Fruit fly (Drosophila melanogaster) whole organism, prepupa: Measurements from ENCODE around the gene CG13003.

Experiments used
- CG10631 ChIP-seq: fragments of 200-800 bp; sonication (Bioruptor generic); optimal IDR thresholded peaks from 2 replicates; lab custom pipeline; 2016; ENCODE audit warnings: missing biosample characterization, missing genetic modification characterization
- CG11294 ChIP-seq: fragments of 200-800 bp; sonication (Bioruptor generic); IDR thresholded peaks from 2 replicates; pipeline ENCODE4 v1.3.6; 2022; ENCODE audit warnings: missing biosample characterization, missing genetic modification characterization
- CG11902 ChIP-seq: fragments of 200-800 bp; sonication (Bioruptor generic); optimal IDR thresholded peaks from 3 replicates; lab custom pipeline; 2016; ENCODE audit warnings: missing biosample characterization, missing genetic modification characterization
- CG15336 ChIP-seq: fragments of 200-800 bp; sonication (Bioruptor generic); IDR thresholded peaks from 2 replicates; pipeline ENCODE4 v1.3.6; 2022; ENCODE audit warnings: missing biosample characterization, missing genetic modification characterization
- CG1621 ChIP-seq: fragments of 200-800 bp; sonication (Bioruptor generic); optimal IDR thresholded peaks from 3 replicates; lab custom pipeline; 2018; ENCODE audit warnings: missing biosample characterization, mild to moderate bottlenecking, missing genetic modification characterization
- CG16779 ChIP-seq: fragments of 200-800 bp; sonication (Bioruptor generic); optimal IDR thresholded peaks from 3 replicates; lab custom pipeline; 2017; ENCODE audit warnings: missing biosample characterization, mild to moderate bottlenecking, missing genetic modification characterization
- CG3032 ChIP-seq: fragments of 200-800 bp; optimal IDR thresholded peaks from 2 replicates; lab custom pipeline; 2019; ENCODE audit warnings: missing biosample characterization, mild to moderate bottlenecking, missing genetic modification characterization, moderate library complexity
- CG32006 ChIP-seq: fragments of 200-800 bp; sonication (Bioruptor generic); optimal IDR thresholded peaks from 3 replicates; lab custom pipeline; 2017; ENCODE audit warnings: missing biosample characterization, mild to moderate bottlenecking, missing genetic modification characterization
- CG3919 ChIP-seq: fragments of 200-800 bp; sonication (Bioruptor generic); optimal IDR thresholded peaks from 3 replicates; lab custom pipeline; 2016; ENCODE audit warnings: missing biosample characterization, missing genetic modification characterization
- CG4318 ChIP-seq: fragments of 200-800 bp; sonication (Bioruptor generic); optimal IDR thresholded peaks from 3 replicates; lab custom pipeline; 2017; ENCODE audit warnings: missing biosample characterization, mild to moderate bottlenecking, missing genetic modification characterization
- CG6163 ChIP-seq: fragments of 200-800 bp; sonication (Bioruptor generic); IDR thresholded peaks from 3 replicates; pipeline ENCODE4 v1.3.6; 2022; ENCODE audit warnings: missing biosample characterization, missing genetic modification characterization
- CG6792 ChIP-seq: fragments of 200-800 bp; sonication (Bioruptor generic); optimal IDR thresholded peaks from 3 replicates; lab custom pipeline; 2016; ENCODE audit warnings: missing biosample characterization, missing genetic modification characterization
- CG6808 ChIP-seq: fragments of 200-800 bp; sonication (Bioruptor generic); optimal IDR thresholded peaks from 3 replicates; lab custom pipeline; 2017; ENCODE audit warnings: missing biosample characterization, missing genetic modification characterization, mild to moderate bottlenecking, moderate library complexity, missing genetic modification reagents
- CG6854 ChIP-seq: fragments of 200-800 bp; sonication (Bioruptor generic); optimal IDR thresholded peaks from 2 replicates; lab custom pipeline; 2017; ENCODE audit warnings: missing biosample characterization, mild to moderate bottlenecking, missing genetic modification characterization
- CG7368 ChIP-seq: fragments of 200-800 bp; sonication (Bioruptor generic); optimal IDR thresholded peaks from 3 replicates; lab custom pipeline; 2016; ENCODE audit warnings: missing biosample characterization, missing genetic modification characterization
- CG8119 ChIP-seq: fragments of 200-800 bp; sonication (Bioruptor generic); IDR thresholded peaks from 3 replicates; pipeline ENCODE4 v1.3.6; 2022; ENCODE audit warnings: missing biosample characterization, missing genetic modification characterization
- CG8319 ChIP-seq: fragments of 200-800 bp; sonication (Bioruptor generic); optimal IDR thresholded peaks from 3 replicates; lab custom pipeline; 2016; ENCODE audit warnings: missing biosample characterization, missing genetic modification characterization
- CG9139 ChIP-seq: fragments of 200-800 bp; sonication (Bioruptor generic); optimal IDR thresholded peaks from 3 replicates; lab custom pipeline; 2017; ENCODE audit warnings: missing biosample characterization, mild to moderate bottlenecking, missing genetic modification characterization
- Eip75B ChIP-seq: fragments of 200-800 bp; sonication (Bioruptor generic); optimal IDR thresholded peaks from 3 replicates; lab custom pipeline; 2016; ENCODE audit warnings: missing biosample characterization, missing genetic modification characterization
- Eip78C ChIP-seq: fragments of 200-800 bp; sonication (Bioruptor generic); peaks from one replicate; lab custom pipeline; 2016; ENCODE audit warnings: missing biosample characterization, missing genetic modification characterization
- Eip93F ChIP-seq: fragments of 200-800 bp; sonication (Bioruptor generic); optimal IDR thresholded peaks from 2 replicates; lab custom pipeline; 2016; ENCODE audit warnings: missing biosample characterization, mild to moderate bottlenecking, missing genetic modification characterization
- Ets21C ChIP-seq: fragments of 200-800 bp; sonication (Bioruptor generic); optimal IDR thresholded peaks from 3 replicates; lab custom pipeline; 2016; ENCODE audit warnings: missing biosample characterization, missing genetic modification characterization
- Gug ChIP-seq: fragments of 200-800 bp; sonication (Bioruptor generic); IDR thresholded peaks from 2 replicates; pipeline ENCODE4 v1.3.6; 2022; ENCODE audit warnings: missing biosample characterization, missing genetic modification characterization
- Hr38 ChIP-seq: sonication (Bioruptor generic); optimal IDR thresholded peaks from 2 replicates; lab custom pipeline; 2016; ENCODE audit warnings: missing biosample characterization, missing genetic modification characterization
- Hr39 ChIP-seq: fragments of 200-800 bp; sonication (Bioruptor generic); optimal IDR thresholded peaks from 2 replicates; lab custom pipeline; 2016; ENCODE audit warnings: missing biosample characterization, missing genetic modification characterization
- Hr4 ChIP-seq: fragments of 200-800 bp; sonication (Bioruptor generic); optimal IDR thresholded peaks from 3 replicates; lab custom pipeline; 2016; ENCODE audit warnings: missing biosample characterization, missing genetic modification characterization
- Met ChIP-seq: fragments of 200-800 bp; sonication (Bioruptor generic); optimal IDR thresholded peaks from 3 replicates; lab custom pipeline; 2016; ENCODE audit warnings: missing biosample characterization, missing genetic modification characterization
- OdsH ChIP-seq: fragments of 200-800 bp; sonication (Bioruptor generic); optimal IDR thresholded peaks from 3 replicates; lab custom pipeline; 2016; ENCODE audit warnings: missing biosample characterization, missing genetic modification characterization
- Smox ChIP-seq: fragments of 200-800 bp; sonication (Bioruptor generic); optimal IDR thresholded peaks from 3 replicates; lab custom pipeline; 2016; ENCODE audit warnings: missing biosample characterization, missing genetic modification characterization
- Sox102F ChIP-seq: fragments of 200-800 bp; sonication (Bioruptor generic); optimal IDR thresholded peaks from 2 replicates; lab custom pipeline; 2016; ENCODE audit warnings: missing biosample characterization, mild to moderate bottlenecking, missing genetic modification characterization
- Sox14 ChIP-seq: fragments of 200-800 bp; sonication (Bioruptor generic); optimal IDR thresholded peaks from 3 replicates; lab custom pipeline; 2016; ENCODE audit warnings: missing biosample characterization, missing genetic modification characterization
- Sox15 ChIP-seq: fragments of 200-800 bp; sonication (Bioruptor generic); optimal IDR thresholded peaks from 3 replicates; lab custom pipeline; 2016; ENCODE audit warnings: missing biosample characterization, missing genetic modification characterization
- achi ChIP-seq: fragments of 200-800 bp; sonication (Bioruptor generic); optimal IDR thresholded peaks from 3 replicates; lab custom pipeline; 2016; ENCODE audit warnings: missing biosample characterization, missing genetic modification characterization
- cyc ChIP-seq: fragments of 200-800 bp; sonication (Bioruptor generic); optimal IDR thresholded peaks from 3 replicates; lab custom pipeline; 2016; ENCODE audit warnings: missing biosample characterization, missing genetic modification characterization
- dac ChIP-seq: fragments of 200-800 bp; sonication (Bioruptor generic); optimal IDR thresholded peaks from 2 replicates; lab custom pipeline; 2017; ENCODE audit warnings: missing biosample characterization, mild to moderate bottlenecking, missing genetic modification characterization
- dsx ChIP-seq: fragments of 200-800 bp; optimal IDR thresholded peaks from 3 replicates; lab custom pipeline; 2019; ENCODE audit warnings: missing biosample characterization, mild to moderate bottlenecking, missing genetic modification characterization, moderate library complexity; ENCODE audit not compliant: poor library complexity, severe bottlenecking
- fd59A ChIP-seq: fragments of 200-800 bp; sonication (Bioruptor generic); optimal IDR thresholded peaks from 2 replicates; lab custom pipeline; 2017; ENCODE audit warnings: missing biosample characterization, mild to moderate bottlenecking, missing genetic modification characterization, missing genetic modification reagents
- fd85E ChIP-seq: fragments of 200-800 bp; sonication (Bioruptor generic); optimal IDR thresholded peaks from 3 replicates; lab custom pipeline; 2016; ENCODE audit warnings: missing biosample characterization, missing genetic modification characterization
- fkh ChIP-seq: fragments of 200-800 bp; sonication (Bioruptor generic); optimal IDR thresholded peaks from 3 replicates; lab custom pipeline; 2017; ENCODE audit warnings: missing biosample characterization, mild to moderate bottlenecking, missing genetic modification characterization, moderate library complexity
- lz ChIP-seq: fragments of 200-800 bp; sonication (Bioruptor generic); optimal IDR thresholded peaks from 3 replicates; lab custom pipeline; 2016; ENCODE audit warnings: missing biosample characterization, missing genetic modification characterization
- net ChIP-seq: fragments of 200-800 bp; sonication (Bioruptor generic); optimal IDR thresholded peaks from 3 replicates; lab custom pipeline; 2016; ENCODE audit warnings: missing biosample characterization, missing genetic modification characterization
- pdm3 ChIP-seq: fragments of 200-800 bp; sonication (Bioruptor generic); optimal IDR thresholded peaks from 3 replicates; lab custom pipeline; 2016; ENCODE audit warnings: missing biosample characterization, missing genetic modification characterization
- salr ChIP-seq, 2 experiments: fragments of 200-800 bp; sonication (Bioruptor generic); optimal IDR thresholded peaks; 3 replicates each; lab custom pipeline; 2016 to 2018; ENCODE audit warnings: missing biosample characterization in 2 of 2, missing genetic modification characterization in 2 of 2, mild to moderate bottlenecking in 1 of 2
- spab ChIP-seq: fragments of 200-800 bp; sonication (Bioruptor generic); optimal IDR thresholded peaks from 2 replicates; lab custom pipeline; 2017; ENCODE audit warnings: missing biosample characterization, mild to moderate bottlenecking, missing genetic modification characterization, missing genetic modification reagents
- ss ChIP-seq, 2 experiments: fragments of 200-800 bp; sonication (Bioruptor generic); optimal IDR thresholded peaks; 2 replicates in 1 of 2; 3 replicates in 1 of 2; lab custom pipeline; 2017 to 2018; ENCODE audit warnings: mild to moderate bottlenecking in 2 of 2, missing biosample characterization in 2 of 2, missing genetic modification characterization in 2 of 2, moderate library complexity in 1 of 2
- svp ChIP-seq: fragments of 200-800 bp; sonication (Bioruptor generic); peaks from one replicate; lab custom pipeline; 2016; ENCODE audit warnings: missing biosample characterization, missing genetic modification characterization
- topi ChIP-seq: fragments of 200-800 bp; sonication (Bioruptor generic); optimal IDR thresholded peaks from 3 replicates; lab custom pipeline; 2016; ENCODE audit warnings: missing biosample characterization, missing genetic modification characterization
- vri ChIP-seq: fragments of 200-800 bp; sonication (Bioruptor generic); optimal IDR thresholded peaks from 3 replicates; lab custom pipeline; 2016; ENCODE audit warnings: missing biosample characterization, mild to moderate bottlenecking, missing genetic modification characterization

Gene CG13003

DNA sequence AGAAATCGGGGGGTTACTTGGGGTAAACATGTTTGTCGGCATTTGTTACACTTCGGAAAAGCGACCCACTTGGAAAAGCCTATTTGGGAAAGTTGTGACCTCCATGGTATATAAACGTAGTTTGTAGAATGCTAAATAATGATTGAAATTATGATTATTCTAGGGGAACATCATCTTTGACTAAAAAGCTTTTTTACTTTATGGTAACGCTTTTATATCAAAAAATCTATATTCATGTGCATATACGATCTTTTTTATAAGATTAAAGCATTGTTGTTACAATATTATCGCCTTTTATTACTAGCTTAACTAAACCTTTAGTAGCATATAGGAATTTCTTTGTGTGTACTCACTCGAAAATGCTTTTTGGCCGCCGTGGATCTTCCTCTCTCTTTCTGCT is 42.1 kb downstream of the CG13003 start (continued):
- TF ChIP-seq vri (GFP tag; lab: Kevin White, UChicago) (no peak), lz (GFP tag; lab: Kevin White, UChicago) (peak; percentile 33), Hr4 (peak; percentile 63), Smox (peak; percentile 38), CG10631 (GFP tag; lab: Kevin White, UChicago) (peak; percentile 77), fkh (GFP tag; lab: Kevin White, UChicago) (no peak), Hr38 (GFP tag; lab: Kevin White, UChicago) (no peak), topi (GFP tag; lab: Kevin White, UChicago) (peak; percentile 46), CG11902 (GFP tag; lab: Kevin White, UChicago) (no peak), Met (peak; percentile 46), pdm3 (GFP tag; lab: Kevin White, UChicago) (peak; percentile 73), cyc (GFP tag; lab: Kevin White, UChicago) (no peak), CG7368 (GFP tag; lab: Kevin White, UChicago) (peak; percentile 2), fd85E (GFP tag; lab: Kevin White, UChicago) (no peak), CG32006 (GFP tag; lab: Kevin White, UChicago) (peak; percentile 92)

DNA sequence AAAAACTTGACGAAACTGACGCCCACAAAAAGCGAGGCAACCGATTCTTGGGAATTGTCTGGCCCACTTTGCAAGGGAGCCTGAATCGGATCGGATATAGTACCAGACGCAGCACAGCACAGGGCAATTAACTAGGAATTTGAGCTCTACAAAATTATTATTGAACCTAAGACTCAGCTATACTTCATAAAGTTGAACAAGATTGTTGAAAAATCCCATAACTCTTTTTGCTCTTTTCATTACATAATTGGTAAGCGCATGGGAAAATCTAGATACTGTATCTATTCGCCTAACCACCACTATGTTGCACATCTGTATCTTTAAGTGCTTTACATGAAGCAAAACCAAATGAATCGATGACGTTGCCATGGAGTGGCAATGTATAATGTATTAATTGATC is 43.2 kb downstream of the CG13003 start:
- TF ChIP-seq CG11902 (GFP tag; lab: Kevin White, UChicago) = peak; percentile 57
- TF ChIP-seq Gug (GFP tag; lab: Robert Waterston, UW) = peak; percentile 86
- peak; percentile 56 for TF ChIP-seq Met
- TF ChIP-seq Ets21C = peak; percentile 32
- peak; percentile 87 for TF ChIP-seq pdm3 (GFP tag; lab: Kevin White, UChicago)
- TF ChIP-seq CG10631 (GFP tag; lab: Kevin White, UChicago) = peak; percentile 81
- TF ChIP-seq CG3919 = peak; percentile 86
- peak; percentile 90 for TF ChIP-seq CG6163 (GFP tag; lab: Robert Waterston, UW)
- peak; percentile 82 for TF ChIP-seq Sox14 (GFP tag; lab: Kevin White, UChicago)
- peak; percentile 63 for TF ChIP-seq lz (GFP tag; lab: Kevin White, UChicago)
- peak; percentile 78 for TF ChIP-seq CG11294 (GFP tag; lab: Robert Waterston, UW)
- TF ChIP-seq OdsH (GFP tag; lab: Kevin White, UChicago) = peak; percentile 84
- peak; percentile 86 for TF ChIP-seq CG32006 (GFP tag; lab: Kevin White, UChicago)
- TF ChIP-seq fd59A (GFP tag; lab: Kevin White, UChicago) = peak; percentile 81
- TF ChIP-seq salr (GFP tag; optimal IDR thresholded peaks at IDR 0.05; lab: Kevin White, UChicago) = peak; percentile 68 to 75
- peak; percentile 84 to 87 for TF ChIP-seq ss (GFP tag; optimal IDR thresholded peaks at IDR 0.05; lab: Kevin White, UChicago)
- peak; percentile 79 for TF ChIP-seq spab (GFP tag; lab: Kevin White, UChicago)
- no peak for TF ChIP-seq vri (GFP tag; lab: Kevin White, UChicago)
- peak; percentile 75 for TF ChIP-seq CG16779 (tag; lab: Kevin White, UChicago)
- peak; percentile 90 for TF ChIP-seq dsx (GFP tag; lab: Kevin White, UChicago)
- TF ChIP-seq Sox102F = peak; percentile 49
- TF ChIP-seq CG4318 (GFP tag; lab: Kevin White, UChicago) = peak; percentile 62
- no peak for TF ChIP-seq CG6854 (GFP tag; lab: Kevin White, UChicago)
- TF ChIP-seq cyc (GFP tag; lab: Kevin White, UChicago) = peak; percentile 63
- peak; percentile 89 for TF ChIP-seq CG8119
- TF ChIP-seq topi (GFP tag; lab: Kevin White, UChicago) = peak; percentile 73
- no peak for TF ChIP-seq Hr38 (GFP tag; lab: Kevin White, UChicago)
- TF ChIP-seq CG8319 (GFP tag; lab: Kevin White, UChicago) = peak; percentile 66
- peak; percentile 46 for TF ChIP-seq dac (GFP tag; lab: Kevin White, UChicago)
- TF ChIP-seq Sox15 (GFP tag; lab: Kevin White, UChicago) = peak; percentile 62
- TF ChIP-seq CG9139 = peak; percentile 74
- peak; percentile 86 for TF ChIP-seq Hr4
- TF ChIP-seq CG1621 (tag; lab: Kevin White, UChicago) = peak; percentile 87
- TF ChIP-seq CG15336 (GFP tag; lab: Robert Waterston, UW) = peak; percentile 87
- TF ChIP-seq Eip78C (GFP tag; lab: Kevin White, UChicago) = peak; percentile 96
- peak; percentile 85 for TF ChIP-seq net (GFP tag; lab: Kevin White, UChicago)
- peak; percentile 78 for TF ChIP-seq CG6792 (GFP tag; lab: Kevin White, UChicago)
- TF ChIP-seq CG6808 (GFP tag; lab: Kevin White, UChicago) = peak; percentile 83
- TF ChIP-seq Hr39 = peak; percentile 57
- peak; percentile 84 for TF ChIP-seq CG3032 (tag; lab: Kevin White, UChicago)
- no peak for TF ChIP-seq fkh (GFP tag; lab: Kevin White, UChicago)
- no peak for TF ChIP-seq Eip93F (GFP tag; lab: Kevin White, UChicago)
- peak; percentile 79 for TF ChIP-seq CG7368 (GFP tag; lab: Kevin White, UChicago)
- peak; percentile 84 for TF ChIP-seq Eip75B (GFP tag; lab: Kevin White, UChicago)
- TF ChIP-seq svp (GFP tag; lab: Kevin White, UChicago) = peak; percentile 65
- peak; percentile 83 for TF ChIP-seq achi (GFP tag; lab: Kevin White, UChicago)
